Worm (Caenorhabditis elegans): ENCODE data around the gene hmg-4.

hmg-4 gene

ce11 chrIII:7333906-7334531 is 47.4 kb downstream of the hmg-4 start:
- TF ChIP-seq hlh-30 (tag; optimal IDR thresholded peaks at IDR 0.05; ENCODE audit: insufficient read depth) (peak; percentile 28), set-16 (GFP tag; IDR thresholded peaks at IDR 0.05) (0 out of 2 replicates have a peak, but pooled peaks have one; percentile 21), tra-1 (GFP tag; IDR thresholded peaks at IDR 0.05) (0 out of 2 replicates have a peak, but pooled peaks have one; percentile 37), hlh-11 (tag; optimal IDR thresholded peaks at IDR 0.05) (peak; percentile 11), dmd-6 (GFP tag; IDR thresholded peaks at IDR 0.05) (peak; percentile 48), nhr-28 (tag; optimal IDR thresholded peaks at IDR 0.05) (peak; percentile 15), ctbp-1 (GFP tag; IDR thresholded peaks at IDR 0.05) (0 out of 2 replicates have a peak, but pooled peaks have one; percentile 34)

- TF ChIP-seq unc-62 (GFP tag; optimal IDR thresholded peaks at IDR 0.05 in 1 of 2) (peak in 1 of 2 experiments; percentile 87), unc-62 (tag; optimal IDR thresholded peaks at IDR 0.05) (no peak), ces-1 (GFP tag; optimal IDR thresholded peaks at IDR 0.05) (no peak)
Measured at ce11 chrIII:7331671-7332070, 49.7 kb downstream of the hmg-4 start.

ce11 chrIII:7329155-7329732 is 52.2 kb downstream of the hmg-4 start, which contains the start of gene lab-2:
TSS of gene lab-2 (minus strand) at chrIII:7329607.
- 0 out of 2 replicates have a peak, but pooled peaks have one; percentile 16 for TF ChIP-seq php-3 (GFP tag; IDR thresholded peaks at IDR 0.05)
- TF ChIP-seq ceh-32 (tag; optimal IDR thresholded peaks at IDR 0.05; ENCODE audit: poor library complexity), result no peak
- no peak for TF ChIP-seq lin-29 (GFP tag; IDR thresholded peaks at IDR 0.05)
- TF ChIP-seq Y48G9A.11 (GFP tag; IDR thresholded peaks at IDR 0.05), result no peak
- TF ChIP-seq zfp-3 (GFP tag; conservative IDR thresholded peaks at IDR 0.05), result 0 out of 2 replicates have a peak, but pooled peaks have one; percentile 21
- no peak for TF ChIP-seq dmd-6 (GFP tag; IDR thresholded peaks at IDR 0.05)
- no peak for TF ChIP-seq snpc-1.2 (GFP tag; IDR thresholded peaks at IDR 0.05)
- TF ChIP-seq nhr-28 (tag; optimal IDR thresholded peaks at IDR 0.05), result no peak
- TF ChIP-seq fkh-10 (GFP tag; optimal IDR thresholded peaks at IDR 0.05), result no peak
- no peak for TF ChIP-seq mep-1 (tag; optimal IDR thresholded peaks at IDR 0.05)
- no peak for TF ChIP-seq T20F7.1 (GFP tag; optimal IDR thresholded peaks at IDR 0.05)
- TF ChIP-seq daf-19 (GFP tag; conservative IDR thresholded peaks at IDR 0.05), result no peak
- TF ChIP-seq ces-1 (GFP tag; optimal IDR thresholded peaks at IDR 0.05), result no peak
- no peak for TF ChIP-seq cey-2 (tag; optimal IDR thresholded peaks at IDR 0.05; ENCODE audit: borderline replicate concordance, insufficient read depth)
- no peak for TF ChIP-seq nhr-237 (tag; optimal IDR thresholded peaks at IDR 0.05)
- TF ChIP-seq mdt-29 (GFP tag; IDR thresholded peaks at IDR 0.05), result no peak
- TF ChIP-seq R02D3.7 (tag; optimal IDR thresholded peaks at IDR 0.05), result no peak
- peak; percentile 6; the same call in 1 of the 2 replicates for TF ChIP-seq vab-7 (GFP tag; IDR thresholded peaks at IDR 0.05)
- TF ChIP-seq lin-38 (GFP tag; IDR thresholded peaks at IDR 0.05), result 0 out of 2 replicates have a peak, but pooled peaks have one; percentile 20
- peak; percentile 13 for TF ChIP-seq mes-2 (tag; optimal IDR thresholded peaks at IDR 0.05; ENCODE audit: poor library complexity, severe bottlenecking)
- no peak for TF ChIP-seq nhr-41 (GFP tag; IDR thresholded peaks at IDR 0.05)
- TF ChIP-seq mxl-3 (GFP tag; optimal IDR thresholded peaks at IDR 0.05), result no peak
- no peak for TF ChIP-seq F37D6.2 (tag; optimal IDR thresholded peaks at IDR 0.05)
- TF ChIP-seq ztf-11 (tag; optimal IDR thresholded peaks at IDR 0.05), result no peak
- no peak for TF ChIP-seq nhr-10 (tag; optimal IDR thresholded peaks at IDR 0.05)
- no peak for TF ChIP-seq nhr-11 (tag; optimal IDR thresholded peaks at IDR 0.05)
- peak in 1 of 2 experiments; percentile 39 for TF ChIP-seq lsy-2 (tag; optimal IDR thresholded peaks at IDR 0.05)
- TF ChIP-seq ceh-28 (tag; optimal IDR thresholded peaks at IDR 0.05), result no peak
- peak; percentile 58 for TF ChIP-seq pha-4 (GFP tag; IDR thresholded peaks at IDR 0.05)
- TF ChIP-seq pha-4 (tag; optimal IDR thresholded peaks at IDR 0.05), result no peak
- TF ChIP-seq tra-1 (GFP tag; IDR thresholded peaks at IDR 0.05), result peak; percentile 20; the same call in 1 of the 2 replicates
- TF ChIP-seq nhr-25 (tag; optimal IDR thresholded peaks at IDR 0.05; ENCODE audit: borderline replicate concordance, insufficient read depth), result peak; percentile 29
- peak; percentile 39 for TF ChIP-seq nhr-102 (tag; optimal IDR thresholded peaks at IDR 0.05)
- TF ChIP-seq F44E2.7 (GFP tag; IDR thresholded peaks at IDR 0.05), result no peak
- TF ChIP-seq dve-1 (tag; optimal IDR thresholded peaks at IDR 0.05; ENCODE audit: insufficient read depth), result peak; percentile 1
- TF ChIP-seq pqm-1 (tag; optimal IDR thresholded peaks at IDR 0.05), result no peak
- no peak for TF ChIP-seq nhr-77 (tag; optimal IDR thresholded peaks at IDR 0.05)
- peak; percentile 41; the same call in 1 of the 2 replicates for TF ChIP-seq T26A8.4 (GFP tag; IDR thresholded peaks at IDR 0.05)

Data from whole organism, L4 larva.